Worm (Caenorhabditis elegans): ENCODE data around the gene W08E12.6.
"Not testable (repeated sequence)": the region's sequence is repeated elsewhere in the genome, so short reads cannot be mapped to it uniquely, and the experiment has no call there.

The W08E12.6 gene

ce11 chrIV:3311243-3311642, 12.8 kb downstream of the W08E12.6 start, which contains the start of gene zip-11 (continued):
- no peak for TF ChIP-seq ZK546.5 (tag; optimal IDR thresholded peaks at IDR 0.05)
- no peak for TF ChIP-seq ztf-11 (tag; optimal IDR thresholded peaks at IDR 0.05)
- peak; percentile 13 for TF ChIP-seq crh-2 (tag; optimal IDR thresholded peaks at IDR 0.05)
- TF ChIP-seq peb-1 (tag; optimal IDR thresholded peaks at IDR 0.05): no peak
- TF ChIP-seq unc-55 (GFP tag; optimal IDR thresholded peaks at IDR 0.05): peak; percentile 63
- TF ChIP-seq aly-2 (tag; optimal IDR thresholded peaks at IDR 0.05): no peak
- TF ChIP-seq elt-3 (tag; optimal IDR thresholded peaks at IDR 0.05): no peak
- TF ChIP-seq ztf-4 (tag; optimal IDR thresholded peaks at IDR 0.05): no peak
- TF ChIP-seq nhr-11 (tag; optimal IDR thresholded peaks at IDR 0.05): no peak
- TF ChIP-seq mab-5 (tag; optimal IDR thresholded peaks at IDR 0.05): peak; percentile 32
- no peak for TF ChIP-seq unc-39 (tag; optimal IDR thresholded peaks at IDR 0.05)
- no peak for TF ChIP-seq zag-1 (tag; optimal IDR thresholded peaks at IDR 0.05)

ce11 chrIV:3313311-3313710, 14.9 kb downstream of the W08E12.6 start:
- peak; percentile 67 for TF ChIP-seq sma-3 (GFP tag; optimal IDR thresholded peaks at IDR 0.05)
- TF ChIP-seq lin-13 (GFP tag; optimal IDR thresholded peaks at IDR 0.05): peak; percentile 36
- peak; percentile 16 for TF ChIP-seq nhr-129 (tag; optimal IDR thresholded peaks at IDR 0.05)
- TF ChIP-seq nhr-25 (tag; optimal IDR thresholded peaks at IDR 0.05): peak; percentile 62
- TF ChIP-seq gmeb-1 (tag; optimal IDR thresholded peaks at IDR 0.05): peak; percentile 30
- TF ChIP-seq sma-9 (GFP tag; optimal IDR thresholded peaks at IDR 0.05): peak; percentile 48
- TF ChIP-seq sma-9 (tag; optimal IDR thresholded peaks at IDR 0.05): not testable (repeated sequence)
- TF ChIP-seq nhr-21 (tag; optimal IDR thresholded peaks at IDR 0.05): peak; percentile 34
- peak; percentile 41 for TF ChIP-seq crh-2 (tag; optimal IDR thresholded peaks at IDR 0.05)
- peak; percentile 6 for TF ChIP-seq fos-1 (tag; optimal IDR thresholded peaks at IDR 0.05)
- peak; percentile 83 to 94 for TF ChIP-seq lsy-2 (tag; optimal IDR thresholded peaks at IDR 0.05)
- peak; percentile 46 for TF ChIP-seq F13H6.1 (tag; optimal IDR thresholded peaks at IDR 0.05)

ce11 chrIV:3314099-3314498, 15.7 kb downstream of the W08E12.6 start:
- peak in 1 of 2 experiments; percentile 44 for TF ChIP-seq lsy-2 (tag; optimal IDR thresholded peaks at IDR 0.05)

ce11 chrIV:3331758-3332157, 33.4 kb downstream of the W08E12.6 start, which contains the start of gene F42A6.5:
Gene F42A6.5, minus strand, starts transcription at chrIV:3331858.
- TF ChIP-seq mbf-1, mab-5, ZK546.5 (tag; optimal IDR thresholded peaks at IDR 0.05): not testable (repeated sequence)

ce11 chrIV:3336585-3336984, 38.2 kb downstream of the W08E12.6 start, which contains the start of gene F42A6.6:
Gene F42A6.6, minus strand, starts transcription at chrIV:3336873.
- no peak for TF ChIP-seq F13H6.1 (tag; optimal IDR thresholded peaks at IDR 0.05)
- no peak for TF ChIP-seq blmp-1 (tag; optimal IDR thresholded peaks at IDR 0.05; ENCODE audit: insufficient read depth)
- peak; percentile 39 for TF ChIP-seq gmeb-1 (tag; optimal IDR thresholded peaks at IDR 0.05)
- no peak for TF ChIP-seq unc-55 (GFP tag; optimal IDR thresholded peaks at IDR 0.05)
- TF ChIP-seq mab-5 (tag; optimal IDR thresholded peaks at IDR 0.05): no peak
- no peak for TF ChIP-seq nhr-12 (tag; optimal IDR thresholded peaks at IDR 0.05)
- no peak for TF ChIP-seq Y55F3AM.14 (GFP tag; optimal IDR thresholded peaks at IDR 0.05)
- TF ChIP-seq sem-4 (tag; optimal IDR thresholded peaks at IDR 0.05): peak; percentile 4
- TF ChIP-seq nhr-21 (tag; optimal IDR thresholded peaks at IDR 0.05): peak; percentile 11
- TF ChIP-seq unc-62 (GFP tag; optimal IDR thresholded peaks at IDR 0.05): no peak
- TF ChIP-seq lsy-2 (tag; optimal IDR thresholded peaks at IDR 0.05): peak in 1 of 2 experiments; percentile 33
- peak; percentile 72 for TF ChIP-seq ama-1 (optimal IDR thresholded peaks at IDR 0.05)
- no peak for TF ChIP-seq nhr-77 (tag; optimal IDR thresholded peaks at IDR 0.05)
- no peak for TF ChIP-seq ztf-11 (tag; optimal IDR thresholded peaks at IDR 0.05)
- TF ChIP-seq nhr-129 (tag; optimal IDR thresholded peaks at IDR 0.05): no peak
- TF ChIP-seq mbf-1 (tag; optimal IDR thresholded peaks at IDR 0.05): no peak
- TF ChIP-seq lin-13 (GFP tag; optimal IDR thresholded peaks at IDR 0.05): peak; percentile 13
- no peak for TF ChIP-seq fos-1 (tag; optimal IDR thresholded peaks at IDR 0.05)
- TF ChIP-seq nhr-6 (tag; optimal IDR thresholded peaks at IDR 0.05): no peak
- no peak for TF ChIP-seq snpc-4 (tag; optimal IDR thresholded peaks at IDR 0.05)
- TF ChIP-seq ztf-1 (GFP tag; conservative IDR thresholded peaks at IDR 0.05): no peak
- TF ChIP-seq C34F6.9 (tag; optimal IDR thresholded peaks at IDR 0.05): no peak
- TF ChIP-seq unc-39 (tag; optimal IDR thresholded peaks at IDR 0.05): no peak
- TF ChIP-seq nhr-10 (tag; optimal IDR thresholded peaks at IDR 0.05): no peak
- TF ChIP-seq mdl-1 (tag; optimal IDR thresholded peaks at IDR 0.05): no peak
- TF ChIP-seq peb-1 (tag; optimal IDR thresholded peaks at IDR 0.05): no peak
- TF ChIP-seq ztf-4 (tag; optimal IDR thresholded peaks at IDR 0.05): no peak
- TF ChIP-seq ZK546.5 (tag; optimal IDR thresholded peaks at IDR 0.05): no peak
- TF ChIP-seq elt-3 (tag; optimal IDR thresholded peaks at IDR 0.05): no peak
- no peak for TF ChIP-seq alr-1 (tag; optimal IDR thresholded peaks at IDR 0.05)
- no peak for TF ChIP-seq zag-1 (tag; optimal IDR thresholded peaks at IDR 0.05)
- no peak for TF ChIP-seq elt-1 (tag; optimal IDR thresholded peaks at IDR 0.05)
- no peak for TF ChIP-seq nhr-25 (tag; optimal IDR thresholded peaks at IDR 0.05)
- no peak for TF ChIP-seq nhr-23 (tag; optimal IDR thresholded peaks at IDR 0.05)
- no peak for TF ChIP-seq egl-27 (tag; optimal IDR thresholded peaks at IDR 0.05)
- no peak for TF ChIP-seq crh-2 (tag; optimal IDR thresholded peaks at IDR 0.05)
- TF ChIP-seq sma-9 (GFP tag; optimal IDR thresholded peaks at IDR 0.05): peak; percentile 29
- TF ChIP-seq sma-9 (tag; optimal IDR thresholded peaks at IDR 0.05): no peak
- no peak for TF ChIP-seq lin-39 (tag; optimal IDR thresholded peaks at IDR 0.05)
- TF ChIP-seq ceh-16 (tag; optimal IDR thresholded peaks at IDR 0.05): no peak
- TF ChIP-seq nhr-11 (tag; optimal IDR thresholded peaks at IDR 0.05): no peak

All from whole organism, L2 larva.